Worm (Caenorhabditis elegans): ENCODE data around the gene mdt-22.

- TF ChIP-seq lin-35 (GFP tag; optimal IDR thresholded peaks at IDR 0.05) (no peak), let-607 (tag; optimal IDR thresholded peaks at IDR 0.05) (no peak), K12H6.12 (tag; optimal IDR thresholded peaks at IDR 0.05) (no peak), Y79H2A.3 (GFP tag; conservative IDR thresholded peaks at IDR 0.05) (no peak), Y53G8AR.9 (GFP tag; conservative IDR thresholded peaks at IDR 0.05) (no peak), attf-3 (GFP tag; conservative IDR thresholded peaks at IDR 0.05) (no peak), ztf-6 (GFP tag; IDR thresholded peaks at IDR 0.05) (no peak), nhr-179 (tag; optimal IDR thresholded peaks at IDR 0.05) (no peak)
These were observed 16.0 kb upstream of the mdt-22 start for ce11 chrII:10284991-10285390.
